Fruit fly (Drosophila melanogaster) whole organism, embryonic: ENCODE measurements around the gene Ppcs.

Experiments
- Ada2b ChIP-seq: fragments of 200-800 bp; sonication (Bioruptor generic); IDR thresholded peaks from 2 replicates; pipeline ENCODE4 v1.3.6; 2022; ENCODE audit warnings: missing biosample characterization, missing genetic modification characterization
- BEAF-32 ChIP-seq: fragments of 200-800 bp; sonication (Bioruptor generic); optimal IDR thresholded peaks from 3 replicates; lab custom pipeline; 2017; ENCODE audit warnings: missing biosample characterization, missing genetic modification characterization, mild to moderate bottlenecking, moderate library complexity, missing genetic modification reagents
- Bdp1 ChIP-seq: fragments of 200-800 bp; sonication (Bioruptor generic); optimal IDR thresholded peaks from 3 replicates; lab custom pipeline; 2016; ENCODE audit warnings: missing biosample characterization, missing genetic modification characterization
- Bteb2 ChIP-seq: fragments of 200-800 bp; sonication (Bioruptor generic); optimal IDR thresholded peaks from 2 replicates; lab custom pipeline; 2016; ENCODE audit warnings: missing biosample characterization, missing genetic modification characterization
- CG12219 ChIP-seq: fragments of 200-800 bp; sonication (Bioruptor generic); optimal IDR thresholded peaks from 3 replicates; lab custom pipeline; 2018; ENCODE audit warnings: missing biosample characterization, mild to moderate bottlenecking, missing genetic modification characterization
- CG12659 ChIP-seq: fragments of 200-800 bp; sonication (Bioruptor generic); optimal IDR thresholded peaks from 3 replicates; lab custom pipeline; 2017; ENCODE audit warnings: mild to moderate bottlenecking, missing biosample characterization, missing genetic modification reagents, missing genetic modification characterization
- CG12769 ChIP-seq: fragments of 200-800 bp; sonication (Bioruptor generic); optimal IDR thresholded peaks from 2 replicates; lab custom pipeline; 2019; ENCODE audit warnings: missing biosample characterization, mild to moderate bottlenecking, missing genetic modification characterization, moderate library complexity
- CG13424 ChIP-seq: fragments of 200-800 bp; sonication (Bioruptor generic); optimal IDR thresholded peaks from 2 replicates; lab custom pipeline; 2019; ENCODE audit warnings: missing biosample characterization, mild to moderate bottlenecking, missing genetic modification characterization, moderate library complexity
- CG13624 ChIP-seq: fragments of 200-800 bp; sonication (Bioruptor generic); optimal IDR thresholded peaks from 2 replicates; lab custom pipeline; 2016; ENCODE audit warnings: missing biosample characterization, missing genetic modification characterization
- CG13775 ChIP-seq: fragments of 200-800 bp; sonication (Bioruptor generic); optimal IDR thresholded peaks from 3 replicates; lab custom pipeline; 2017; ENCODE audit warnings: missing biosample characterization, mild to moderate bottlenecking, missing genetic modification characterization
- CG14014 ChIP-seq: fragments of 200-800 bp; sonication (Bioruptor generic); IDR thresholded peaks from 2 replicates; pipeline ENCODE4 v1.3.6; 2022; ENCODE audit warnings: missing biosample characterization, missing genetic modification characterization
- CG15601 ChIP-seq: fragments of 200-800 bp; sonication (Bioruptor generic); optimal IDR thresholded peaks from 3 replicates; lab custom pipeline; 2019; ENCODE audit warnings: missing biosample characterization, mild to moderate bottlenecking, missing genetic modification characterization, moderate library complexity
- CG15696 ChIP-seq: fragments of 200-800 bp; sonication (Bioruptor generic); optimal IDR thresholded peaks from 2 replicates; lab custom pipeline; 2019; ENCODE audit warnings: missing biosample characterization, mild to moderate bottlenecking, missing genetic modification characterization, moderate library complexity
- CG1603 ChIP-seq: fragments of 200-800 bp; sonication (Bioruptor generic); optimal IDR thresholded peaks from 2 replicates; lab custom pipeline; 2019; ENCODE audit warnings: missing biosample characterization, mild to moderate bottlenecking, missing genetic modification characterization, moderate library complexity
- CG1647 ChIP-seq: fragments of 200-800 bp; sonication (Bioruptor generic); optimal IDR thresholded peaks from 3 replicates; lab custom pipeline; 2016; ENCODE audit warnings: missing biosample characterization, missing genetic modification characterization
- CG17385 ChIP-seq: fragments of 200-800 bp; sonication (Bioruptor generic); optimal IDR thresholded peaks from 3 replicates; lab custom pipeline; 2018; ENCODE audit warnings: missing biosample characterization, mild to moderate bottlenecking, missing genetic modification characterization
- CG1792 ChIP-seq: fragments of 200-800 bp; sonication (Bioruptor generic); optimal IDR thresholded peaks from 2 replicates; lab custom pipeline; 2016; ENCODE audit warnings: missing biosample characterization, missing genetic modification characterization
- CG2889 ChIP-seq: fragments of 200-800 bp; sonication (Bioruptor generic); IDR thresholded peaks from 3 replicates; pipeline ENCODE4 v1.3.6; 2022; ENCODE audit warnings: missing biosample characterization, missing genetic modification characterization
- CG34224 ChIP-seq: fragments of 200-800 bp; sonication (Bioruptor generic); IDR thresholded peaks from 3 replicates; pipeline ENCODE4 v1.3.6; 2022; ENCODE audit warnings: missing biosample characterization, missing genetic modification characterization; ENCODE audit not compliant: partially characterized antibody
- CG7556 ChIP-seq: fragments of 200-800 bp; sonication (Bioruptor generic); optimal IDR thresholded peaks from 2 replicates; lab custom pipeline; 2017; ENCODE audit warnings: missing biosample characterization, mild to moderate bottlenecking, missing genetic modification characterization
- CG8944 ChIP-seq: fragments of 200-800 bp; sonication (Bioruptor generic); optimal IDR thresholded peaks from 3 replicates; lab custom pipeline; 2016; ENCODE audit warnings: missing biosample characterization, missing genetic modification characterization
- Dek ChIP-seq: fragments of 200-800 bp; sonication (Bioruptor generic); optimal IDR thresholded peaks from 3 replicates; lab custom pipeline; 2019; ENCODE audit warnings: missing biosample characterization, mild to moderate bottlenecking, missing genetic modification characterization, moderate library complexity
- Dfd ChIP-seq, 2 experiments: fragments of >200 bp; optimal IDR thresholded peaks; 2 replicates each; lab custom pipeline; 2017; ENCODE audit warnings: missing biosample characterization in 2 of 2, missing genetic modification characterization in 2 of 2
- E2f1 ChIP-seq: fragments of 200-800 bp; sonication (Bioruptor generic); IDR thresholded peaks from 2 replicates; pipeline ENCODE4 v1.3.6; 2022; ENCODE audit warnings: missing biosample characterization, missing genetic modification characterization
- E2f2 ChIP-seq: fragments of 200-800 bp; sonication (Bioruptor generic); IDR thresholded peaks from 2 replicates; pipeline ENCODE4 v1.3.6; 2022; ENCODE audit warnings: missing biosample characterization, missing genetic modification characterization
- Hmr ChIP-seq: fragments of 200-800 bp; sonication (Bioruptor generic); optimal IDR thresholded peaks from 3 replicates; lab custom pipeline; 2017; ENCODE audit warnings: mild to moderate bottlenecking, missing biosample characterization, missing genetic modification reagents, missing genetic modification characterization
- Meics ChIP-seq: fragments of 200-800 bp; sonication (Bioruptor generic); optimal IDR thresholded peaks from 2 replicates; lab custom pipeline; 2017; ENCODE audit warnings: missing biosample characterization, mild to moderate bottlenecking, missing genetic modification characterization
- NfI ChIP-seq: fragments of 200-800 bp; sonication (Bioruptor generic); optimal IDR thresholded peaks from 3 replicates; lab custom pipeline; 2018; ENCODE audit warnings: missing biosample characterization, mild to moderate bottlenecking, missing genetic modification characterization, moderate library complexity
- Poxn ChIP-seq: fragments of 200-800 bp; sonication (Bioruptor generic); IDR thresholded peaks from 2 replicates; pipeline ENCODE4 v1.3.6; 2022; ENCODE audit warnings: missing biosample characterization, missing genetic modification characterization
- Scr ChIP-seq: fragments of 200-800 bp; sonication (Bioruptor generic); IDR thresholded peaks from 2 replicates; pipeline ENCODE4 v1.3.6; 2022; ENCODE audit warnings: missing biosample characterization, missing genetic modification characterization; ENCODE audit not compliant: partially characterized antibody
- Side ChIP-seq: fragments of 200-800 bp; sonication (Bioruptor generic); optimal IDR thresholded peaks from 2 replicates; lab custom pipeline; 2016; ENCODE audit warnings: missing biosample characterization, missing genetic modification characterization
- bigmax ChIP-seq: fragments of 200-800 bp; sonication (Bioruptor generic); optimal IDR thresholded peaks from 2 replicates; lab custom pipeline; 2018; ENCODE audit warnings: missing biosample characterization, mild to moderate bottlenecking, missing genetic modification characterization
- crc ChIP-seq: fragments of 200-800 bp; sonication (Bioruptor generic); optimal IDR thresholded peaks from 2 replicates; lab custom pipeline; 2016; ENCODE audit warnings: missing biosample characterization, missing genetic modification characterization
- dpn ChIP-seq, 2 experiments: fragments of 200-800 bp; sonication (Bioruptor generic); optimal IDR thresholded peaks; 3 replicates each; lab custom pipeline; 2016; ENCODE audit warnings: missing biosample characterization in 2 of 2, missing genetic modification characterization in 2 of 2
- fd96Cb ChIP-seq: fragments of 200-800 bp; sonication (Bioruptor generic); optimal IDR thresholded peaks from 2 replicates; lab custom pipeline; 2018; ENCODE audit warnings: missing biosample characterization, mild to moderate bottlenecking, missing genetic modification characterization, moderate library complexity
- fu2 ChIP-seq: fragments of 200-800 bp; sonication (Bioruptor generic); optimal IDR thresholded peaks from 2 replicates; lab custom pipeline; 2016; ENCODE audit warnings: missing biosample characterization, missing genetic modification characterization
- grau ChIP-seq: fragments of 200-800 bp; optimal IDR thresholded peaks from 3 replicates; lab custom pipeline; 2019; ENCODE audit warnings: missing biosample characterization, mild to moderate bottlenecking, missing genetic modification characterization, moderate library complexity
- her ChIP-seq: fragments of 200-800 bp; sonication (Bioruptor generic); optimal IDR thresholded peaks from 2 replicates; lab custom pipeline; 2016; ENCODE audit warnings: missing biosample characterization, missing genetic modification characterization
- ind ChIP-seq: fragments of 200-800 bp; sonication (Bioruptor generic); optimal IDR thresholded peaks from 3 replicates; lab custom pipeline; 2016; ENCODE audit warnings: missing biosample characterization, missing genetic modification characterization
- klu ChIP-seq: fragments of 200-800 bp; sonication (Bioruptor generic); IDR thresholded peaks from 2 replicates; pipeline ENCODE4 v1.3.6; 2022; ENCODE audit warnings: missing biosample characterization, missing genetic modification characterization
- lilli ChIP-seq: fragments of 200-800 bp; sonication (Bioruptor generic); optimal IDR thresholded peaks from 3 replicates; lab custom pipeline; 2016; ENCODE audit warnings: missing biosample characterization, missing genetic modification characterization
- onecut ChIP-seq: fragments of 200-800 bp; sonication (Bioruptor generic); IDR thresholded peaks from 2 replicates; pipeline ENCODE4 v1.3.6; 2022; ENCODE audit warnings: missing biosample characterization, missing genetic modification characterization
- phol ChIP-seq: fragments of 200-800 bp; sonication (Bioruptor generic); optimal IDR thresholded peaks from 3 replicates; lab custom pipeline; 2018; ENCODE audit warnings: missing biosample characterization, mild to moderate bottlenecking, missing genetic modification characterization, moderate library complexity
- pzg ChIP-seq: fragments of 200-800 bp; sonication (Bioruptor generic); optimal IDR thresholded peaks from 3 replicates; lab custom pipeline; 2018; ENCODE audit warnings: missing biosample characterization, mild to moderate bottlenecking, missing genetic modification characterization, moderate library complexity
- row ChIP-seq: fragments of 200-800 bp; sonication (Bioruptor generic); IDR thresholded peaks from 3 replicates; pipeline ENCODE4 v1.3.6; 2022; ENCODE audit warnings: missing biosample characterization, missing genetic modification characterization
- schlank ChIP-seq: fragments of 200-800 bp; sonication (Bioruptor generic); optimal IDR thresholded peaks from 2 replicates; lab custom pipeline; 2018; ENCODE audit warnings: missing biosample characterization, mild to moderate bottlenecking, missing genetic modification characterization
- ssp ChIP-seq: fragments of 200-800 bp; sonication (Bioruptor generic); IDR thresholded peaks from 2 replicates; pipeline ENCODE4 v1.3.6; 2022; ENCODE audit warnings: missing biosample characterization, missing genetic modification characterization
- wdn ChIP-seq: fragments of 200-800 bp; sonication (Bioruptor generic); IDR thresholded peaks from 2 replicates; pipeline ENCODE4 v1.3.6; 2022; ENCODE audit warnings: missing biosample characterization, missing genetic modification characterization
- zen2 ChIP-seq: fragments of 200-800 bp; sonication (Bioruptor generic); IDR thresholded peaks from 3 replicates; pipeline ENCODE4 v1.3.6; 2022; ENCODE audit warnings: missing biosample characterization, missing genetic modification characterization; ENCODE audit not compliant: partially characterized antibody

The Ppcs gene

DNA sequence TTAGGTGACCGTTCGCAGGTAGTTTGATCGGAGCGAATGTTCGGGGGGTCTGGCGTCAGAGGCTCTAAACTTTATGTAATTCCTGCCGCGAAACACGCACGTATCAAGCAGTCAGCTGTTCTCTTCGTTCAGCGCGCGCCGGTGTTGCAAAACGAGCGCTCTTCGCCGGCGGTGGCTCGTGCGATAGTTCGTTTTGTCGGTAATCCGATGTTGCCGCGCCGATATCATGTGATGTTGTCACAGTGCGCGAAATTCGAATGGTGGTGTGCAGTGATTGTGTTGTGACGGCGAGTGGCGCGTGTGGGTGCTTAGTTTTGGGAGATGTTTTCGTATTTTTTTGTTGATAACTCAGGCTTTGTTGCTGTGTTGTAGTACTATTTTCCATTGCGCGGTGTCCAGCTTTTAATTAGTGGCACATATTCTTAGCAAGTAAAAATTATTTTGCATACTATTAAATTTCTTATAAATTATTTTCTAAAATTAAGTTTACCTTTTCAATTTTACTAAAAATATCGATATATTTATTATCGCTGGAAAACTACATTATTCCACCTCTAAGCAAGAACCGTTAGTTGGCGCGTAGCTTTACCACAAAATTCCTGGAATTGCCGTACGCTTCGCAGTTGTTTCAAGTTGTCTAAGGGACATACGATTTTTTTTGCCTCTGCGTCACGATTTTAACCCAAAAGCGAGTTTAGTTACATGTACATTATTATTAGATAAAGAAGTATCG lies 9.1 kb upstream of the Ppcs start, which contains the start of gene nanos (continued):
- peak; percentile 89 for TF ChIP-seq bigmax (GFP tag; lab: Kevin White, UChicago)
- peak; percentile 56 for TF ChIP-seq CG8944
- peak; percentile 62 for TF ChIP-seq ssp (GFP tag; lab: Robert Waterston, UW)
- TF ChIP-seq CG17385 (GFP tag; lab: Kevin White, UChicago), result peak; percentile 34
- TF ChIP-seq Bdp1 (GFP tag; lab: Kevin White, UChicago), result peak; percentile 50
- no peak for TF ChIP-seq CG12219 (GFP tag; lab: Kevin White, UChicago)
- peak; percentile 99 for TF ChIP-seq CG34224
- peak; percentile 100 for TF ChIP-seq BEAF-32 (GFP tag; lab: Kevin White, UChicago)
- peak; percentile 57 for TF ChIP-seq CG12769
- TF ChIP-seq Poxn, result no peak; the same call in 1 of the 2 replicates
- TF ChIP-seq grau (tag; lab: Kevin White, UChicago), result peak; percentile 51
- TF ChIP-seq CG12659, result peak; percentile 84
- TF ChIP-seq CG13775 (GFP tag; lab: Kevin White, UChicago), result peak; percentile 53
- peak; percentile 75 to 77 for TF ChIP-seq dpn (GFP tag; optimal IDR thresholded peaks at IDR 0.05; lab: Kevin White, UChicago)
- peak; percentile 99 for TF ChIP-seq E2f2
- peak; percentile 83 for TF ChIP-seq E2f1 (GFP tag; lab: Robert Waterston, UW)
- peak; percentile 64 for TF ChIP-seq ind
- 0 out of 3 replicates have a peak, but pooled peaks have one; percentile 29 for TF ChIP-seq CG2889 (GFP tag; lab: Robert Waterston, UW)
- peak; percentile 77 for TF ChIP-seq CG13624 (GFP tag; lab: Kevin White, UChicago)
- peak; percentile 76 for TF ChIP-seq Hmr (GFP tag; lab: Kevin White, UChicago)
- TF ChIP-seq zen2 (GFP tag; lab: Robert Waterston, UW), result peak; percentile 99
- TF ChIP-seq Dek, result peak; percentile 61
- TF ChIP-seq onecut (GFP tag; lab: Robert Waterston, UW), result no peak
- TF ChIP-seq schlank (tag; lab: Kevin White, UChicago), result no peak
- no peak for TF ChIP-seq Dfd (GFP tag; optimal IDR thresholded peaks at IDR 0.05; lab: Kevin White, UChicago)
- TF ChIP-seq Meics (GFP tag; lab: Kevin White, UChicago), result peak; percentile 49
- peak; percentile 83 for TF ChIP-seq her (GFP tag; lab: Kevin White, UChicago)
- TF ChIP-seq CG1647 (GFP tag; lab: Kevin White, UChicago), result peak; percentile 60
- TF ChIP-seq CG7556, result peak; percentile 14
- no peak for TF ChIP-seq CG15696 (tag; lab: Kevin White, UChicago)
- peak; percentile 98 for TF ChIP-seq Scr (GFP tag; lab: Robert Waterston, UW)
- TF ChIP-seq Bteb2 (GFP tag; lab: Kevin White, UChicago), result peak; percentile 51
- peak; percentile 37 for TF ChIP-seq klu (GFP tag; lab: Robert Waterston, UW)
- TF ChIP-seq CG13424 (tag; lab: Kevin White, UChicago), result peak; percentile 47
- TF ChIP-seq Ada2b, result peak; percentile 44; the same call in 1 of the 2 replicates
- peak; percentile 78 for TF ChIP-seq row (GFP tag; lab: Robert Waterston, UW)
- 0 out of 2 replicates have a peak, but pooled peaks have one; percentile 27 for TF ChIP-seq wdn (GFP tag; lab: Robert Waterston, UW)
- peak; percentile 29 for TF ChIP-seq CG15601
- TF ChIP-seq CG14014 (GFP tag; lab: Robert Waterston, UW), result peak; percentile 49; the same call in 1 of the 2 replicates
- peak; percentile 83 for TF ChIP-seq lilli (GFP tag; lab: Kevin White, UChicago)
- peak; percentile 11 for TF ChIP-seq CG1792
- TF ChIP-seq fd96Cb (tag; lab: Kevin White, UChicago), result peak; percentile 9
- peak; percentile 99 for TF ChIP-seq pzg (GFP tag; lab: Kevin White, UChicago)
- TF ChIP-seq fu2 (GFP tag; lab: Kevin White, UChicago), result peak; percentile 70
- no peak for TF ChIP-seq crc (GFP tag; lab: Kevin White, UChicago)
- TF ChIP-seq CG1603 (tag; lab: Kevin White, UChicago), result peak; percentile 83
- peak; percentile 70 for TF ChIP-seq NfI (GFP tag; lab: Kevin White, UChicago)
- TF ChIP-seq phol (tag; lab: Kevin White, UChicago), result peak; percentile 63
- peak; percentile 60 for TF ChIP-seq Side (GFP tag; lab: Kevin White, UChicago)
